Fruit fly (Drosophila melanogaster) whole organism, embryonic: ENCODE results near the gene CG9630.

Experiments
- CG11723 ChIP-seq: fragments of 200-800 bp; sonication (Bioruptor generic); optimal IDR thresholded peaks from 2 replicates; lab custom pipeline; 2017; ENCODE audit warnings: missing biosample characterization, mild to moderate bottlenecking, missing genetic modification characterization
- CG12236 ChIP-seq: fragments of 200-800 bp; sonication (Bioruptor generic); optimal IDR thresholded peaks from 2 replicates; lab custom pipeline; 2016; ENCODE audit warnings: missing biosample characterization, missing genetic modification characterization
- CG1233 ChIP-seq: fragments of 200-800 bp; sonication (Bioruptor generic); optimal IDR thresholded peaks from 4 replicates; lab custom pipeline; 2018; ENCODE audit warnings: missing biosample characterization, mild to moderate bottlenecking, missing genetic modification characterization
- CG12391 ChIP-seq: fragments of 200-800 bp; sonication (Bioruptor generic); optimal IDR thresholded peaks from 3 replicates; lab custom pipeline; 2018; ENCODE audit warnings: missing biosample characterization, mild to moderate bottlenecking, missing genetic modification characterization, moderate library complexity
- CG15514 ChIP-seq: fragments of 200-800 bp; sonication (Bioruptor generic); optimal IDR thresholded peaks from 3 replicates; lab custom pipeline; 2017; ENCODE audit warnings: missing biosample characterization, missing genetic modification characterization, mild to moderate bottlenecking, moderate library complexity, missing genetic modification reagents
- CG15696 ChIP-seq: fragments of 200-800 bp; sonication (Bioruptor generic); optimal IDR thresholded peaks from 2 replicates; lab custom pipeline; 2019; ENCODE audit warnings: missing biosample characterization, mild to moderate bottlenecking, missing genetic modification characterization, moderate library complexity
- CG16813 ChIP-seq: fragments of 200-800 bp; sonication (Bioruptor generic); IDR thresholded peaks from 3 replicates; pipeline ENCODE4 v1.3.6; 2022; ENCODE audit warnings: missing biosample characterization, missing genetic modification characterization; ENCODE audit not compliant: partially characterized antibody
- CG17186 ChIP-seq: fragments of 200-800 bp; sonication (Bioruptor generic); optimal IDR thresholded peaks from 3 replicates; lab custom pipeline; 2017; ENCODE audit warnings: missing biosample characterization, missing genetic modification reagents, missing genetic modification characterization
- CG17361 ChIP-seq: fragments of 200-800 bp; sonication (Bioruptor generic); IDR thresholded peaks from 3 replicates; pipeline ENCODE4 v1.3.6; 2022; ENCODE audit warnings: missing biosample characterization, missing genetic modification characterization
- CG2712 ChIP-seq: fragments of 200-800 bp; optimal IDR thresholded peaks from 3 replicates; lab custom pipeline; 2019; ENCODE audit warnings: missing biosample characterization, mild to moderate bottlenecking, missing genetic modification characterization, moderate library complexity
- CG31388 ChIP-seq: fragments of 200-800 bp; sonication (Bioruptor generic); optimal IDR thresholded peaks from 2 replicates; lab custom pipeline; 2016; ENCODE audit warnings: missing biosample characterization, missing genetic modification characterization
- CG33213 ChIP-seq: fragments of 200-800 bp; sonication (Bioruptor generic); optimal IDR thresholded peaks from 3 replicates; lab custom pipeline; 2016; ENCODE audit warnings: missing biosample characterization, missing genetic modification characterization
- CG34422 ChIP-seq: fragments of 200-800 bp; sonication (Bioruptor generic); IDR thresholded peaks from 3 replicates; pipeline ENCODE4 v1.3.6; 2022; ENCODE audit warnings: missing biosample characterization, missing genetic modification characterization
- CG4707 ChIP-seq: fragments of 200-800 bp; sonication (Bioruptor generic); optimal IDR thresholded peaks from 2 replicates; lab custom pipeline; 2018; ENCODE audit warnings: missing biosample characterization, mild to moderate bottlenecking, missing genetic modification characterization, moderate library complexity
- CG6254 ChIP-seq: fragments of 200-800 bp; sonication (Bioruptor generic); optimal IDR thresholded peaks from 3 replicates; lab custom pipeline; 2017; ENCODE audit warnings: mild to moderate bottlenecking, missing biosample characterization, missing genetic modification reagents, missing genetic modification characterization
- CG7987 ChIP-seq: fragments of 200-800 bp; sonication (Bioruptor generic); optimal IDR thresholded peaks from 2 replicates; lab custom pipeline; 2018; ENCODE audit warnings: missing biosample characterization, mild to moderate bottlenecking, missing genetic modification characterization, moderate library complexity
- CG8290 ChIP-seq, 3 experiments: fragments of 200-800 bp; sonication (Bioruptor generic); optimal IDR thresholded peaks; 2 replicates each; lab custom pipeline; 2016 to 2019; ENCODE audit warnings: missing biosample characterization in 3 of 3, missing genetic modification characterization in 3 of 3, mild to moderate bottlenecking in 2 of 3, moderate library complexity in 1 of 3
- CG8388 ChIP-seq: fragments of 200-800 bp; sonication (Bioruptor generic); optimal IDR thresholded peaks from 2 replicates; lab custom pipeline; 2019; ENCODE audit warnings: missing biosample characterization, mild to moderate bottlenecking, missing genetic modification characterization, moderate library complexity
- CG8924 ChIP-seq: fragments of 200-800 bp; optimal IDR thresholded peaks from 3 replicates; lab custom pipeline; 2019; ENCODE audit warnings: missing biosample characterization, mild to moderate bottlenecking, missing genetic modification characterization, moderate library complexity
- D ChIP-seq, 2 experiments: fragments of 200-800 bp in 1 of 2; fragments of >200 bp in 1 of 2; sonication (Bioruptor generic) in 1 of 2; optimal IDR thresholded peaks; 2 replicates in 1 of 2; 3 replicates in 1 of 2; lab custom pipeline; 2017; ENCODE audit warnings: mild to moderate bottlenecking in 1 of 2, missing biosample characterization in 1 of 2, missing genetic modification characterization in 1 of 2, missing genetic modification reagents in 1 of 2
- Dref ChIP-seq: fragments of 200-800 bp; sonication (Bioruptor generic); IDR thresholded peaks from 2 replicates; pipeline ENCODE4 v1.3.6; 2022; ENCODE audit warnings: missing biosample characterization, missing genetic modification characterization
- Eip74EF ChIP-seq, 2 experiments: fragments of 200-800 bp in 1 of 2; fragments of >200 bp in 1 of 2; sonication (Bioruptor generic) in 1 of 2; optimal IDR thresholded peaks; 2 replicates each; lab custom pipeline; 2017 to 2019; ENCODE audit warnings: missing biosample characterization in 2 of 2, missing genetic modification characterization in 2 of 2, mild to moderate bottlenecking in 1 of 2, moderate library complexity in 1 of 2
- Ets97D ChIP-seq: fragments of 200-800 bp; sonication (Bioruptor generic); optimal IDR thresholded peaks from 3 replicates; lab custom pipeline; 2016; ENCODE audit warnings: missing biosample characterization, missing genetic modification characterization
- Hr78 ChIP-seq, 2 experiments: fragments of 200-800 bp in 1 of 2; fragments of >200 bp in 1 of 2; sonication (Bioruptor generic) in 1 of 2; optimal IDR thresholded peaks; 2 replicates each; lab custom pipeline; 2017 to 2019; ENCODE audit warnings: missing biosample characterization in 2 of 2, missing genetic modification characterization in 2 of 2, mild to moderate bottlenecking in 1 of 2, moderate library complexity in 1 of 2
- Kr ChIP-seq: fragments of 200-800 bp; sonication (Bioruptor generic); optimal IDR thresholded peaks from 2 replicates; lab custom pipeline; 2017; ENCODE audit warnings: missing biosample characterization, mild to moderate bottlenecking, missing genetic modification characterization
- Lhr ChIP-seq: fragments of 200-800 bp; sonication (Bioruptor generic); optimal IDR thresholded peaks from 3 replicates; lab custom pipeline; 2017; ENCODE audit warnings: mild to moderate bottlenecking, missing biosample characterization, missing genetic modification reagents, missing genetic modification characterization
- MTF-1 ChIP-seq: fragments of 200-800 bp; sonication (Bioruptor generic); optimal IDR thresholded peaks from 2 replicates; lab custom pipeline; 2018; ENCODE audit warnings: missing biosample characterization, mild to moderate bottlenecking, missing genetic modification characterization, borderline replicate concordance
- Med ChIP-seq: fragments of 200-800 bp; sonication (Bioruptor generic); peaks from one replicate; lab custom pipeline; 2016; ENCODE audit warnings: missing biosample characterization, missing genetic modification characterization, mild to moderate bottlenecking, inconsistent platforms, moderate library complexity
- Mes4 ChIP-seq: fragments of 200-800 bp; sonication (Bioruptor generic); optimal IDR thresholded peaks from 2 replicates; lab custom pipeline; 2016; ENCODE audit warnings: missing biosample characterization, missing genetic modification characterization
- NK7.1 ChIP-seq: fragments of 200-800 bp; sonication (Bioruptor generic); optimal IDR thresholded peaks from 3 replicates; lab custom pipeline; 2016; ENCODE audit warnings: missing biosample characterization, missing genetic modification characterization
- Nf-YB ChIP-seq: fragments of 200-800 bp; sonication (Bioruptor generic); optimal IDR thresholded peaks from 3 replicates; lab custom pipeline; 2019; ENCODE audit warnings: missing biosample characterization, mild to moderate bottlenecking, missing genetic modification characterization, moderate library complexity
- PHDP ChIP-seq: fragments of 200-800 bp; sonication (Bioruptor generic); optimal IDR thresholded peaks from 3 replicates; lab custom pipeline; 2018; ENCODE audit warnings: missing biosample characterization, mild to moderate bottlenecking, missing genetic modification characterization, moderate library complexity
- Ravus ChIP-seq: fragments of 200-800 bp; sonication (Bioruptor generic); IDR thresholded peaks from 2 replicates; pipeline ENCODE4 v1.3.6; 2022; ENCODE audit warnings: missing biosample characterization, missing genetic modification characterization
- Six4 ChIP-seq: fragments of 200-800 bp; sonication (Bioruptor generic); optimal IDR thresholded peaks from 2 replicates; lab custom pipeline; 2016; ENCODE audit warnings: missing biosample characterization, missing genetic modification characterization
- Usf ChIP-seq: fragments of 200-800 bp; sonication (Bioruptor generic); optimal IDR thresholded peaks from 2 replicates; lab custom pipeline; 2017; ENCODE audit warnings: missing genotype, missing biosample characterization, missing genetic modification characterization
- ara ChIP-seq: fragments of 200-800 bp; sonication (Bioruptor generic); IDR thresholded peaks from 2 replicates; pipeline ENCODE4 v1.3.6; 2022; ENCODE audit warnings: missing biosample characterization, missing genetic modification characterization
- ato ChIP-seq: fragments of 200-800 bp; sonication (Bioruptor generic); IDR thresholded peaks from 2 replicates; pipeline ENCODE4 v1.3.6; 2022; ENCODE audit warnings: missing biosample characterization, missing genetic modification characterization; ENCODE audit not compliant: partially characterized antibody
- eve ChIP-seq, 2 experiments: fragments of >200 bp; optimal IDR thresholded peaks; 2 replicates each; lab custom pipeline; 2017; ENCODE audit warnings: missing biosample characterization in 2 of 2, missing genetic modification characterization in 2 of 2
- gfzf ChIP-seq: fragments of 200-800 bp; sonication (Bioruptor generic); optimal IDR thresholded peaks from 2 replicates; lab custom pipeline; 2016; ENCODE audit warnings: missing biosample characterization, mild to moderate bottlenecking, missing genetic modification characterization, moderate library complexity
- lbe ChIP-seq: fragments of 200-800 bp; sonication (Bioruptor generic); optimal IDR thresholded peaks from 2 replicates; lab custom pipeline; 2016; ENCODE audit warnings: missing biosample characterization, mild to moderate bottlenecking, missing genetic modification characterization
- nerfin-1 ChIP-seq: fragments of 200-800 bp; sonication (Bioruptor generic); optimal IDR thresholded peaks from 3 replicates; lab custom pipeline; 2019; ENCODE audit warnings: missing biosample characterization, mild to moderate bottlenecking, missing genetic modification characterization, moderate library complexity
- pita ChIP-seq: fragments of 200-800 bp; sonication (Bioruptor generic); optimal IDR thresholded peaks from 2 replicates; lab custom pipeline; 2017; ENCODE audit warnings: missing biosample characterization, mild to moderate bottlenecking, missing genetic modification characterization
- sens ChIP-seq: fragments of 200-800 bp; sonication (Bioruptor generic); peaks from one replicate; lab custom pipeline; 2016; ENCODE audit warnings: missing biosample characterization, missing genetic modification characterization
- seq ChIP-seq: fragments of 200-800 bp; sonication (Bioruptor generic); IDR thresholded peaks from 2 replicates; pipeline ENCODE4 v1.3.6; 2022; ENCODE audit warnings: missing biosample characterization, missing genetic modification characterization
- shn ChIP-seq: fragments of 200-800 bp; sonication (Bioruptor generic); optimal IDR thresholded peaks from 3 replicates; lab custom pipeline; 2016; ENCODE audit warnings: missing biosample characterization, missing genetic modification characterization
- slp2 ChIP-seq: fragments of 200-800 bp; sonication (Bioruptor generic); optimal IDR thresholded peaks from 2 replicates; lab custom pipeline; 2016; ENCODE audit warnings: missing biosample characterization, missing genetic modification characterization
- trem ChIP-seq: fragments of 200-800 bp; optimal IDR thresholded peaks from 3 replicates; lab custom pipeline; 2019; ENCODE audit warnings: missing biosample characterization, mild to moderate bottlenecking, missing genetic modification characterization, moderate library complexity
- unc-4 ChIP-seq: fragments of 200-800 bp; sonication (Bioruptor generic); IDR thresholded peaks from 2 replicates; pipeline ENCODE4 v1.3.6; 2022; ENCODE audit warnings: missing biosample characterization, missing genetic modification characterization; ENCODE audit not compliant: partially characterized antibody

The CG9630 gene

dm6 chr3R:8308515-8308959, 38.8 kb upstream of the CG9630 start, which contains the start of gene tex (continued):
- TF ChIP-seq Nf-YB: peak; percentile 12
- peak; percentile 58 for TF ChIP-seq CG33213 (GFP tag; lab: Kevin White, UChicago)
- TF ChIP-seq CG8290 (GFP tag; optimal IDR thresholded peaks at IDR 0.05; lab: Kevin White, UChicago): peak; percentile 52
- no peak for TF ChIP-seq CG8290 (tag; optimal IDR thresholded peaks at IDR 0.05; lab: Kevin White, UChicago)
- peak; percentile 79 for TF ChIP-seq trem (tag; lab: Kevin White, UChicago)
- peak in 1 of 2 experiments; percentile 1 for TF ChIP-seq Hr78 (GFP tag; optimal IDR thresholded peaks at IDR 0.05; lab: Kevin White, UChicago)
- TF ChIP-seq Eip74EF (GFP tag; optimal IDR thresholded peaks at IDR 0.05; lab: Kevin White, UChicago): peak in 1 of 2 experiments; percentile 80
- TF ChIP-seq nerfin-1 (tag; lab: Kevin White, UChicago): peak; percentile 75
- peak; percentile 27 for TF ChIP-seq CG12391 (tag; lab: Kevin White, UChicago)
- 0 out of 3 replicates have a peak, but pooled peaks have one; percentile 31 for TF ChIP-seq CG16813 (GFP tag; lab: Robert Waterston, UW)
- TF ChIP-seq CG11723 (GFP tag; lab: Kevin White, UChicago): peak; percentile 25
- TF ChIP-seq Mes4 (GFP tag; lab: Kevin White, UChicago): peak; percentile 35
- peak; percentile 71 for TF ChIP-seq CG4707
- peak; percentile 61 for TF ChIP-seq ara (GFP tag; lab: Robert Waterston, UW)
- TF ChIP-seq shn (GFP tag; lab: Kevin White, UChicago): no peak
- TF ChIP-seq PHDP (tag; lab: Kevin White, UChicago): peak; percentile 9
- TF ChIP-seq CG6254 (GFP tag; lab: Kevin White, UChicago): peak; percentile 78
- peak; percentile 22 for TF ChIP-seq Six4 (GFP tag; lab: Kevin White, UChicago)
- TF ChIP-seq slp2 (GFP tag; lab: Kevin White, UChicago): peak; percentile 4
- TF ChIP-seq CG12236 (GFP tag; lab: Kevin White, UChicago): peak; percentile 52
- no peak for TF ChIP-seq Ravus (GFP tag; lab: Robert Waterston, UW)
- TF ChIP-seq Kr (GFP tag; lab: Kevin White, UChicago): peak; percentile 14
- no peak for TF ChIP-seq CG31388 (GFP tag; lab: Kevin White, UChicago)
- peak; percentile 50 for TF ChIP-seq unc-4
- peak; percentile 95 for TF ChIP-seq gfzf (GFP tag; lab: Kevin White, UChicago)
- TF ChIP-seq CG15514: peak; percentile 56
- TF ChIP-seq CG15696 (tag; lab: Kevin White, UChicago): peak; percentile 68
- peak; percentile 84 for TF ChIP-seq Med
- peak; percentile 78 for TF ChIP-seq CG7987 (GFP tag; lab: Kevin White, UChicago)
- no peak for TF ChIP-seq ato
- TF ChIP-seq CG8924 (tag; lab: Kevin White, UChicago): peak; percentile 59
- peak; percentile 74 for TF ChIP-seq MTF-1 (GFP tag; lab: Kevin White, UChicago)
- TF ChIP-seq Usf: no peak
- peak; percentile 64 for TF ChIP-seq CG17186 (GFP tag; lab: Kevin White, UChicago)
- TF ChIP-seq Ets97D (GFP tag; lab: Kevin White, UChicago): peak; percentile 41
- TF ChIP-seq seq (GFP tag; lab: Robert Waterston, UW): no peak
- TF ChIP-seq CG2712: peak; percentile 55
- TF ChIP-seq CG1233: peak; percentile 22
- peak; percentile 55 for TF ChIP-seq Lhr
- TF ChIP-seq CG34422 (GFP tag; lab: Robert Waterston, UW): peak; percentile 65; the same call in 1 of the 3 replicates
- no peak for TF ChIP-seq D (optimal IDR thresholded peaks at IDR 0.05; lab: Kevin White, UChicago)
- peak; percentile 62 for TF ChIP-seq D (GFP tag; optimal IDR thresholded peaks at IDR 0.05; lab: Kevin White, UChicago)
- peak; percentile 86 for TF ChIP-seq Dref (GFP tag; lab: Robert Waterston, UW)
- TF ChIP-seq eve (GFP tag; optimal IDR thresholded peaks at IDR 0.05; lab: Kevin White, UChicago): no peak
- TF ChIP-seq pita: peak; percentile 56
- TF ChIP-seq CG8388: peak; percentile 19
- peak; percentile 25 for TF ChIP-seq NK7.1 (GFP tag; lab: Kevin White, UChicago)
- TF ChIP-seq sens (GFP tag; lab: Kevin White, UChicago): peak; percentile 94
- TF ChIP-seq lbe (GFP tag; lab: Kevin White, UChicago): no peak
- TF ChIP-seq CG17361 (GFP tag; lab: Robert Waterston, UW): peak; percentile 37; the same call in 2 of the 3 replicates
